Fruit fly (Drosophila melanogaster) whole organism, wandering third instar larva: ENCODE measurements around the gene Gtpx.
A peak's percentile ranks its signal among the peaks of the same experiment; 100 is the strongest.

Experiments
- Abd-B ChIP-seq: fragments of >200 bp; optimal IDR thresholded peaks from 2 replicates; lab custom pipeline; 2017; ENCODE audit warnings: missing biosample characterization, missing genetic modification characterization
- CG32264 ChIP-seq: fragments of 200-800 bp; sonication (Bioruptor generic); optimal IDR thresholded peaks from 2 replicates; lab custom pipeline; 2016; ENCODE audit warnings: missing biosample characterization, missing genetic modification characterization
- CG9705 ChIP-seq: fragments of 200-800 bp; sonication (Bioruptor generic); optimal IDR thresholded peaks from 2 replicates; lab custom pipeline; 2018; ENCODE audit warnings: missing biosample characterization, mild to moderate bottlenecking, missing genetic modification characterization
- CrebA ChIP-seq: fragments of 200-800 bp; sonication (Bioruptor generic); optimal IDR thresholded peaks from 2 replicates; lab custom pipeline; 2016; ENCODE audit warnings: missing biosample characterization, mild to moderate bottlenecking, missing genetic modification characterization, borderline replicate concordance
- Dfd ChIP-seq: fragments of >200 bp; optimal IDR thresholded peaks from 2 replicates; lab custom pipeline; 2017; ENCODE audit warnings: missing biosample characterization, missing genetic modification characterization
- Dif ChIP-seq: fragments of 200-275, 200-300 bp; sonication (Bioruptor generic); optimal IDR thresholded peaks from 2 replicates; lab custom pipeline; 2018; ENCODE audit warnings: missing biosample characterization, missing genetic modification characterization; ENCODE audit not compliant: partially characterized antibody
- GATAd ChIP-seq: sonication (Bioruptor generic); optimal IDR thresholded peaks from 2 replicates; lab custom pipeline; 2016; ENCODE audit warnings: missing biosample characterization, missing genetic modification characterization
- HLH106 ChIP-seq: fragments of 200-800 bp; optimal IDR thresholded peaks from 3 replicates; lab custom pipeline; 2019; ENCODE audit warnings: missing biosample characterization, mild to moderate bottlenecking, missing genetic modification characterization, moderate library complexity
- Hnf4 ChIP-seq: fragments of 200-800 bp; sonication (Bioruptor generic); optimal IDR thresholded peaks from 2 replicates; lab custom pipeline; 2016; ENCODE audit warnings: missing biosample characterization, mild to moderate bottlenecking, missing genetic modification characterization
- Hr78 ChIP-seq: fragments of >200 bp; optimal IDR thresholded peaks from 2 replicates; lab custom pipeline; 2017; ENCODE audit warnings: missing biosample characterization, missing genetic modification characterization
- Hr83 ChIP-seq: fragments of 200-300 bp; sonication (Bioruptor generic); optimal IDR thresholded peaks from 2 replicates; lab custom pipeline; 2016; ENCODE audit warnings: missing biosample characterization, mild to moderate bottlenecking, missing genetic modification characterization, moderate library complexity; ENCODE audit not compliant: poor library complexity, severe bottlenecking
- Jra ChIP-seq: sonication (Bioruptor generic); optimal IDR thresholded peaks from 2 replicates; lab custom pipeline; 2016; ENCODE audit warnings: missing biosample characterization, missing genetic modification characterization
- Mio ChIP-seq: sonication (Bioruptor generic); optimal IDR thresholded peaks from 2 replicates; lab custom pipeline; 2016; ENCODE audit warnings: missing biosample characterization, missing genetic modification characterization
- Myc ChIP-seq: fragments of >200 bp; optimal IDR thresholded peaks from 2 replicates; lab custom pipeline; 2017
- N ChIP-seq: fragments of >200 bp; optimal IDR thresholded peaks from 2 replicates; lab custom pipeline; 2018; ENCODE audit warnings: missing biosample characterization, missing external identifiers, missing genetic modification characterization
- OdsH ChIP-seq: fragments of 200-800 bp; sonication (Bioruptor generic); optimal IDR thresholded peaks from 2 replicates; lab custom pipeline; 2016; ENCODE audit warnings: missing biosample characterization, mild to moderate bottlenecking, missing genetic modification characterization
- Rel ChIP-seq, 2 experiments: fragments of 200-800 bp; sonication (Bioruptor generic) in 1 of 2; optimal IDR thresholded peaks; 2 replicates in 1 of 2; 3 replicates in 1 of 2; lab custom pipeline; 2016 to 2019; ENCODE audit warnings: mild to moderate bottlenecking in 2 of 2, missing biosample characterization in 2 of 2, missing genetic modification characterization in 2 of 2, moderate library complexity in 1 of 2
- Sp1 ChIP-seq: fragments of 200-800 bp; sonication (Bioruptor generic); optimal IDR thresholded peaks from 3 replicates; lab custom pipeline; 2019; ENCODE audit warnings: missing biosample characterization, mild to moderate bottlenecking, missing genetic modification characterization, moderate library complexity
- Vsx2 ChIP-seq: fragments of 200-300, 225-300 bp; sonication (Bioruptor generic); optimal IDR thresholded peaks from 2 replicates; lab custom pipeline; 2018; ENCODE audit warnings: missing biosample characterization, missing genetic modification characterization; ENCODE audit not compliant: partially characterized antibody
- br ChIP-seq: fragments of 200-800 bp; sonication (Bioruptor generic); optimal IDR thresholded peaks from 2 replicates; lab custom pipeline; 2016; ENCODE audit warnings: missing biosample characterization, missing genetic modification characterization
- brk ChIP-seq: fragments of 200-800 bp; sonication (Bioruptor generic); optimal IDR thresholded peaks from 2 replicates; lab custom pipeline; 2016; ENCODE audit warnings: missing biosample characterization, mild to moderate bottlenecking, missing genetic modification characterization
- dl ChIP-seq, 2 experiments: fragments of 175-275, 200-275 bp in 1 of 2; fragments of 200-275 bp in 1 of 2; sonication (Bioruptor generic); optimal IDR thresholded peaks; lab custom pipeline; 2018; ENCODE audit warnings: mild to moderate bottlenecking in 2 of 2, missing biosample characterization in 2 of 2, missing genetic modification characterization in 2 of 2, moderate library complexity in 2 of 2; ENCODE audit not compliant: partially characterized antibody in 2 of 2, insufficient read depth in 1 of 2
- dmrt93B ChIP-seq: fragments of 200-800 bp; sonication (Bioruptor generic); optimal IDR thresholded peaks from 2 replicates; lab custom pipeline; 2018; ENCODE audit warnings: missing biosample characterization, mild to moderate bottlenecking, missing genetic modification characterization
- dsf ChIP-seq: sonication (Bioruptor generic); optimal IDR thresholded peaks from 2 replicates; lab custom pipeline; 2016; ENCODE audit warnings: missing biosample characterization, missing genetic modification characterization, borderline replicate concordance
- ey ChIP-seq: fragments of 200-800 bp; sonication (Bioruptor generic); optimal IDR thresholded peaks from 2 replicates; lab custom pipeline; 2016; ENCODE audit warnings: missing biosample characterization, missing genetic modification characterization
- foxo ChIP-seq, 2 experiments: fragments of 200-800 bp; sonication (Bioruptor generic); optimal IDR thresholded peaks; 2 replicates in 1 of 2; 3 replicates in 1 of 2; lab custom pipeline; 2016 to 2017; ENCODE audit warnings: missing biosample characterization in 2 of 2, missing genetic modification characterization in 2 of 2
- fru ChIP-seq: fragments of 200-800 bp; sonication (Bioruptor generic); optimal IDR thresholded peaks from 3 replicates; lab custom pipeline; 2016; ENCODE audit warnings: missing biosample characterization, mild to moderate bottlenecking, missing genetic modification characterization
- h ChIP-seq: fragments of 200-800 bp; sonication (Bioruptor generic); optimal IDR thresholded peaks from 3 replicates; lab custom pipeline; 2016; ENCODE audit warnings: missing biosample characterization, mild to moderate bottlenecking, missing genetic modification characterization
- jim ChIP-seq: fragments of 175-275, 200-325 bp; sonication (Bioruptor generic); optimal IDR thresholded peaks from 2 replicates; lab custom pipeline; 2016; ENCODE audit warnings: missing biosample characterization, mild to moderate bottlenecking, missing genetic modification characterization
- lola ChIP-seq: fragments of >200 bp; optimal IDR thresholded peaks from 2 replicates; lab custom pipeline; 2017; ENCODE audit warnings: missing biosample characterization, missing genetic modification characterization
- pan ChIP-seq: fragments of >200 bp; optimal IDR thresholded peaks from 2 replicates; lab custom pipeline; 2017
- psq ChIP-seq: fragments of 200-800 bp; sonication (Bioruptor generic); optimal IDR thresholded peaks from 3 replicates; lab custom pipeline; 2017; ENCODE audit warnings: missing biosample characterization, mild to moderate bottlenecking, missing genetic modification characterization, moderate library complexity
- rgr ChIP-seq: fragments of 200-800 bp; sonication (Bioruptor generic); optimal IDR thresholded peaks from 3 replicates; lab custom pipeline; 2016; ENCODE audit warnings: missing biosample characterization, mild to moderate bottlenecking, missing genetic modification characterization
- sage ChIP-seq: fragments of 200-800 bp; sonication (Bioruptor generic); optimal IDR thresholded peaks from 2 replicates; lab custom pipeline; 2016; ENCODE audit warnings: missing biosample characterization, mild to moderate bottlenecking, missing genetic modification characterization
- sv ChIP-seq: fragments of 200-800 bp; sonication (Bioruptor generic); optimal IDR thresholded peaks from 3 replicates; lab custom pipeline; 2016; ENCODE audit warnings: missing biosample characterization, missing genetic modification characterization
- tai ChIP-seq: sonication (Bioruptor generic); optimal IDR thresholded peaks from 2 replicates; lab custom pipeline; 2016; ENCODE audit warnings: missing biosample characterization, missing genetic modification characterization
- usp ChIP-seq: fragments of >200 bp; optimal IDR thresholded peaks from 2 replicates; lab custom pipeline; 2017; ENCODE audit warnings: missing biosample characterization, missing genetic modification characterization
- woc ChIP-seq: sonication (Bioruptor generic); optimal IDR thresholded peaks from 2 replicates; lab custom pipeline; 2016; ENCODE audit warnings: missing biosample characterization, mild to moderate bottlenecking, missing genetic modification characterization

Gtpx gene

dm6 chr3L:3314696-3315095 lies 11.4 kb upstream of the Gtpx start, which contains the start of gene Drsl3:
Drsl3 (plus strand) TSS chr3L:3314996.
- TF ChIP-seq tai (no peak), brk (GFP tag; lab: Kevin White, UChicago) (no peak), lola (no peak)

- peak; percentile 9 for TF ChIP-seq Hnf4 (GFP tag; lab: Kevin White, UChicago)
- no peak for TF ChIP-seq CrebA (GFP tag; lab: Kevin White, UChicago)
- no peak for TF ChIP-seq usp (GFP tag; lab: Kevin White, UChicago)
- TF ChIP-seq Myc, result peak; percentile 68
- no peak for TF ChIP-seq pan
- TF ChIP-seq fru (GFP tag; lab: Kevin White, UChicago), result no peak
- TF ChIP-seq Vsx2 (GFP tag; lab: Kevin White, UChicago), result no peak
These were observed 10.8 kb upstream of the Gtpx start, which contains the start of gene Drsl4 for dm6 chr3L:3315288-3315687. Drsl4 (plus strand) TSS chr3L:3315620.

- TF ChIP-seq Hr78 (GFP tag; lab: Kevin White, UChicago) (no peak), Myc (peak; percentile 24)
These were observed 9.6 kb upstream of the Gtpx start, which contains the start of gene Drsl5 for dm6 chr3L:3316441-3316840. Drsl5 (plus strand) TSS chr3L:3316781.

dm6 chr3L:3319223-3319643 lies 6.8 kb upstream of the Gtpx start, which contains the start of the genes PIG-C, CG12016 and Dpm2:
PIG-C (minus strand) TSS chr3L:3319232.
CG12016 (plus strand) TSS chr3L:3319555.
Dpm2 (plus strand) TSS chr3L:3319555.
- TF ChIP-seq Abd-B (GFP tag; lab: Kevin White, UChicago), result no peak
- no peak for TF ChIP-seq usp (GFP tag; lab: Kevin White, UChicago)
- peak; percentile 53 for TF ChIP-seq CG32264 (GFP tag; lab: Kevin White, UChicago)
- no peak for TF ChIP-seq GATAd (GFP tag; lab: Kevin White, UChicago)
- no peak for TF ChIP-seq sage
- TF ChIP-seq foxo (GFP tag; optimal IDR thresholded peaks at IDR 0.05; lab: Kevin White, UChicago), result peak in 1 of 2 experiments; percentile 80
- peak; percentile 1 for TF ChIP-seq Mio (GFP tag; lab: Kevin White, UChicago)
- peak; percentile 61 for TF ChIP-seq OdsH (GFP tag; lab: Kevin White, UChicago)
- no peak for TF ChIP-seq N (GFP tag; lab: Kevin White, UChicago)
- TF ChIP-seq psq (GFP tag; lab: Kevin White, UChicago), result peak; percentile 47
- peak; percentile 77 for TF ChIP-seq rgr (GFP tag; lab: Kevin White, UChicago)
- TF ChIP-seq jim (GFP tag; lab: Kevin White, UChicago), result no peak
- TF ChIP-seq tai, result no peak
- no peak for TF ChIP-seq Dfd
- TF ChIP-seq dl (GFP tag; optimal IDR thresholded peaks at IDR 0.05; lab: Kevin White, UChicago; ENCODE audit: insufficient read depth in 1 of 2, partially characterized antibody in 2 of 2), result no peak
- TF ChIP-seq Hnf4 (GFP tag; lab: Kevin White, UChicago), result peak; percentile 84
- no peak for TF ChIP-seq brk (GFP tag; lab: Kevin White, UChicago)
- TF ChIP-seq Sp1 (GFP tag; lab: Kevin White, UChicago), result peak; percentile 61
- peak; percentile 64 for TF ChIP-seq CG9705
- peak; percentile 27 for TF ChIP-seq dsf (GFP tag; lab: Kevin White, UChicago)
- TF ChIP-seq br (GFP tag; lab: Kevin White, UChicago), result peak; percentile 74
- TF ChIP-seq Hr78 (GFP tag; lab: Kevin White, UChicago), result no peak
- peak; percentile 77 for TF ChIP-seq HLH106
- TF ChIP-seq ey (GFP tag; lab: Kevin White, UChicago), result peak; percentile 70
- peak; percentile 84 for TF ChIP-seq Jra (GFP tag; lab: Kevin White, UChicago)
- no peak for TF ChIP-seq CrebA (GFP tag; lab: Kevin White, UChicago)
- peak; percentile 94 for TF ChIP-seq woc
- no peak for TF ChIP-seq pan
- peak; percentile 18 for TF ChIP-seq Hr83 (GFP tag; lab: Kevin White, UChicago)
- TF ChIP-seq dmrt93B (GFP tag; lab: Kevin White, UChicago), result no peak
- peak; percentile 76 for TF ChIP-seq fru (GFP tag; lab: Kevin White, UChicago)
- peak; percentile 52 for TF ChIP-seq Myc
- no peak for TF ChIP-seq Rel (GFP tag; optimal IDR thresholded peaks at IDR 0.05; lab: Kevin White, UChicago)
- peak; percentile 63 for TF ChIP-seq Rel (tag; optimal IDR thresholded peaks at IDR 0.05; lab: Kevin White, UChicago)
- no peak for TF ChIP-seq Vsx2 (GFP tag; lab: Kevin White, UChicago)
- TF ChIP-seq sv (GFP tag; lab: Kevin White, UChicago), result peak; percentile 59
- no peak for TF ChIP-seq lola
- TF ChIP-seq Dif, result no peak
- TF ChIP-seq h (GFP tag; lab: Kevin White, UChicago), result no peak
